Fruit fly (Drosophila melanogaster) S2 (cell line): Measurements from ENCODE around the gene nol.

Experiments
- CG8478 ChIP-seq: fragments of >200 bp; optimal IDR thresholded peaks from 2 replicates; lab custom pipeline; 2018
- CTCF ChIP-seq, 2 experiments: fragments of >200 bp; optimal IDR thresholded peaks; 2 replicates each; lab custom pipeline; 2018

dm6 chr3L:11097982-11098663, 32.5 kb upstream of the nol start, which contains the start of the genes Irbp18 and APP-BP1:
- TF ChIP-seq CTCF (optimal IDR thresholded peaks at IDR 0.05; lab: Kevin White, UChicago) = no peak
- no peak for TF ChIP-seq CG8478
